Worm (Caenorhabditis elegans): ENCODE data around the gene C24D10.2.

- TF ChIP-seq lin-13 (tag; optimal IDR thresholded peaks at IDR 0.05): no peak
- no peak for TF ChIP-seq ces-1 (GFP tag; optimal IDR thresholded peaks at IDR 0.05)
- no peak for TF ChIP-seq nhr-28 (tag; optimal IDR thresholded peaks at IDR 0.05)
- no peak for TF ChIP-seq blmp-1 (tag; optimal IDR thresholded peaks at IDR 0.05)
- no peak for TF ChIP-seq hlh-1 (tag; optimal IDR thresholded peaks at IDR 0.05)
- TF ChIP-seq ztf-11 (tag; optimal IDR thresholded peaks at IDR 0.05): no peak
- no peak for TF ChIP-seq snpc-4 (tag; optimal IDR thresholded peaks at IDR 0.05)
Measured at ce11 chrIV:5200813-5201212, 37.7 kb downstream of the C24D10.2 start.
